Fruit fly (Drosophila melanogaster) whole organism, adult: ENCODE measurements around the gene Dif.
A peak's percentile ranks its signal among the peaks of the same experiment; 100 is the strongest.

Source experiments
- CG11617 ChIP-seq: fragments of 200-800 bp; sonication (Bioruptor generic); optimal IDR thresholded peaks from 2 replicates; lab custom pipeline; 2017; ENCODE audit warnings: mild to moderate bottlenecking, missing biosample characterization, missing genetic modification reagents, missing genetic modification characterization
- CG12768 ChIP-seq: fragments of 200-800 bp; sonication (Bioruptor generic); optimal IDR thresholded peaks from 2 replicates; lab custom pipeline; 2017; ENCODE audit warnings: missing biosample characterization, missing genetic modification characterization, mild to moderate bottlenecking, moderate library complexity, missing genetic modification reagents
- CG14711 ChIP-seq: fragments of 200-800 bp; sonication (Bioruptor generic); optimal IDR thresholded peaks from 2 replicates; lab custom pipeline; 2018; ENCODE audit warnings: missing biosample characterization, mild to moderate bottlenecking, missing genetic modification characterization, moderate library complexity
- CG1620 ChIP-seq: fragments of 200-800 bp; sonication (Bioruptor generic); optimal IDR thresholded peaks from 2 replicates; lab custom pipeline; 2016; ENCODE audit warnings: missing biosample characterization, missing genetic modification characterization
- CG33017 ChIP-seq: fragments of 200-800 bp; sonication (Bioruptor generic); optimal IDR thresholded peaks from 2 replicates; lab custom pipeline; 2018; ENCODE audit warnings: missing biosample characterization, mild to moderate bottlenecking, missing genetic modification characterization, moderate library complexity
- CG5204 ChIP-seq: fragments of 200-800 bp; sonication (Bioruptor generic); optimal IDR thresholded peaks from 2 replicates; lab custom pipeline; 2016; ENCODE audit warnings: missing biosample characterization, missing genetic modification characterization
- CG7045 ChIP-seq: fragments of 200-800 bp; sonication (Bioruptor generic); optimal IDR thresholded peaks from 2 replicates; lab custom pipeline; 2017; ENCODE audit warnings: missing biosample characterization, mild to moderate bottlenecking, missing genetic modification characterization
- CG7101 ChIP-seq: fragments of 200-800 bp; sonication (Bioruptor generic); optimal IDR thresholded peaks from 2 replicates; lab custom pipeline; 2018; ENCODE audit warnings: missing biosample characterization, mild to moderate bottlenecking, missing genetic modification characterization, moderate library complexity
- Clk ChIP-seq: fragments of 200-800 bp; sonication (Bioruptor generic); optimal IDR thresholded peaks from 2 replicates; lab custom pipeline; 2017; ENCODE audit warnings: missing biosample characterization, missing genetic modification characterization
- Crg-1 ChIP-seq: fragments of 200-800 bp; sonication (Bioruptor generic); optimal IDR thresholded peaks from 2 replicates; lab custom pipeline; 2016; ENCODE audit warnings: missing biosample characterization, missing genetic modification characterization
- Hr96 ChIP-seq: fragments of 200-800 bp; sonication (Bioruptor generic); optimal IDR thresholded peaks from 2 replicates; lab custom pipeline; 2016; ENCODE audit warnings: missing biosample characterization, missing genetic modification characterization
- Mnt ChIP-seq: fragments of 200-800 bp; sonication (Bioruptor generic); optimal IDR thresholded peaks from 2 replicates; lab custom pipeline; 2016; ENCODE audit warnings: missing biosample characterization, mild to moderate bottlenecking, missing genetic modification characterization
- bab1 ChIP-seq: fragments of 200-800 bp; sonication (Bioruptor generic); optimal IDR thresholded peaks from 3 replicates; lab custom pipeline; 2019; ENCODE audit warnings: missing biosample characterization, mild to moderate bottlenecking, missing genetic modification characterization, moderate library complexity
- cic ChIP-seq: fragments of 200-800 bp; sonication (Bioruptor generic); optimal IDR thresholded peaks from 2 replicates; lab custom pipeline; 2017; ENCODE audit warnings: missing biosample characterization, mild to moderate bottlenecking, missing genetic modification characterization, moderate library complexity
- cnc ChIP-seq, 2 experiments: fragments of >200 bp; optimal IDR thresholded peaks; 2 replicates each; lab custom pipeline; 2017
- kay ChIP-seq: fragments of 200-800 bp; sonication (Bioruptor generic); peaks from one replicate; lab custom pipeline; 2016; ENCODE audit warnings: missing biosample characterization, missing genetic modification characterization, borderline replicate concordance
- ovo ChIP-seq: fragments of 200-800 bp; sonication (Bioruptor generic); optimal IDR thresholded peaks from 2 replicates; lab custom pipeline; 2016; ENCODE audit warnings: missing biosample characterization, missing genetic modification characterization
- pad ChIP-seq: fragments of 200-800 bp; sonication (Bioruptor generic); optimal IDR thresholded peaks from 3 replicates; lab custom pipeline; 2017; ENCODE audit warnings: missing biosample characterization, missing genetic modification characterization, mild to moderate bottlenecking, moderate library complexity, missing genetic modification reagents
- tj ChIP-seq: fragments of 200-800 bp; sonication (Bioruptor generic); optimal IDR thresholded peaks from 3 replicates; lab custom pipeline; 2017; ENCODE audit warnings: missing biosample characterization, mild to moderate bottlenecking, missing genetic modification characterization, moderate library complexity
- toe ChIP-seq: fragments of 200-800 bp; sonication (Bioruptor generic); optimal IDR thresholded peaks from 2 replicates; lab custom pipeline; 2016; ENCODE audit warnings: missing biosample characterization, missing genetic modification characterization

Dif gene

DNA sequence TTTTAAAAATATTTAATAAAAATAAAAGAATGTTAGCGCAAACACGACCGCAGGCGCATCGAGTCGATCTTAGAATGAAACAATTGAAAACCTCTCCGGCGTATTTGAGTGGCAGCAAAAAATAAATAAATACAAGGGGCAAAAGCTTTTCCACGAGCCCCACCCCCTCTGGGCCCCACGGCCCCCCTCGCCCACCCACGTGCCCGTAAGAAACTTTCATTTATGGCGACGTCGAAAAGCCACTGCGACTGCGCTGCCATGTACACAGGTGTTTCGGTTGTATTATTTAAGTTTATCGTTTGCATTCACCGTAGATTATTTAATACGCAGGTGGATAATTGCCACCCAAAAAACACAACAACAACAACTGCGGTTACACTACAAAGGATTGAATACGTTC lies 15.5 kb upstream of the Dif start:
- no peak for TF ChIP-seq CG11617 (GFP tag; lab: Kevin White, UChicago)
- TF ChIP-seq CG7045 (GFP tag; lab: Kevin White, UChicago) = peak; percentile 35
- TF ChIP-seq CG7101 (tag; lab: Kevin White, UChicago) = peak; percentile 3
- peak; percentile 36 for TF ChIP-seq CG12768 (GFP tag; lab: Kevin White, UChicago)
- peak; percentile 79 for TF ChIP-seq cic (GFP tag; lab: Kevin White, UChicago)
- no peak for TF ChIP-seq Hr96
- TF ChIP-seq ovo (GFP tag; lab: Kevin White, UChicago) = no peak
- no peak for TF ChIP-seq Crg-1 (GFP tag; lab: Kevin White, UChicago)
- TF ChIP-seq tj (GFP tag; lab: Kevin White, UChicago) = peak; percentile 4
- TF ChIP-seq pad = peak; percentile 3

DNA sequence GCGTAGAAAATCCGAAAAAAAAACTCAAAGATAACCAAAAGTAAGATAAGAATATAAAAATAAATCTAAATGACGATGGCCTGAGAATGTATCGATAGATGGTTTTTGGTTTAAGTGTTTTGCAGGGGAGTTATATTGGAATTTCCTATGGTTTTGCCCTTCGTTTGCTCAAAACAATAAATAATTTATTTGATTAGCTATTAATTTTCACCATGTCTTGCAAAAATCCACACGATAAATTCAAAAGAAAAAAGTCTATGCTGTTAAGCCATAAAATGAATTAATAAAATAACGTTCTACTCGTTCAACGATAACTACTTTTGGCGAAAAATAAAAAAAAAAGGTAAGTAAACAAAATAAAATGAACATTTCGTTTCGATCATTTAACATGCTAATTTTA lies 14.1 kb upstream of the Dif start:
- TF ChIP-seq CG7045 (GFP tag; lab: Kevin White, UChicago) (no peak), kay (GFP tag; lab: Kevin White, UChicago) (peak; percentile 92), ovo (GFP tag; lab: Kevin White, UChicago) (no peak), CG7101 (tag; lab: Kevin White, UChicago) (no peak)

DNA sequence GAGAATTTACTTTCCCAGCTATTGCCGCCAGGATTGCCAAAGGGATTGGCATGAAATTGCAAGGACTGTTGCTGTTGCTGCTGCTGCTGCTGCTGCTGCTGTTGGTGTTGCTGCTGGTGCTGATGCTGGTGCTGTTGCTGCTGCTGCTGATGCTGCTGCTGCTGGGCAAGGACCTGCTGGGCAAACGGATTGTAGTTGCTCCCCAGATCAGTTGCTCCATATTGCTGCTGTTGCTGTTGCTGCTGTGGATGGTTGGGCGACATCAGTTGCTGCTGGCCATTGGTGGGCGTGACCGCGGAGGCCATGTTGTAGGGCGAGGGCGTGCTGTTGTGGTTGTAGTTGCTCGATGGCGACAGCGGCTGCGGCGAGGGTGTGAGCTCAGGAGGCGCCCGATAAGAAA lies 4.6 kb upstream of the Dif start:
- no peak for TF ChIP-seq Hr96
- no peak for TF ChIP-seq CG5204 (GFP tag; lab: Kevin White, UChicago)
- TF ChIP-seq CG33017 (tag; lab: Kevin White, UChicago) = no peak
- TF ChIP-seq CG11617 (GFP tag; lab: Kevin White, UChicago) = no peak
- no peak for TF ChIP-seq CG7101 (tag; lab: Kevin White, UChicago)
- TF ChIP-seq Crg-1 (GFP tag; lab: Kevin White, UChicago) = no peak
- no peak for TF ChIP-seq CG12768 (GFP tag; lab: Kevin White, UChicago)
- TF ChIP-seq bab1 (GFP tag; lab: Kevin White, UChicago) = no peak
- no peak for TF ChIP-seq CG1620 (GFP tag; lab: Kevin White, UChicago)
- no peak for TF ChIP-seq CG7045 (GFP tag; lab: Kevin White, UChicago)
- TF ChIP-seq cnc (optimal IDR thresholded peaks at IDR 0.05; lab: Kevin White, UChicago) = no peak
- TF ChIP-seq Mnt (GFP tag; lab: Kevin White, UChicago) = no peak
- TF ChIP-seq cic (GFP tag; lab: Kevin White, UChicago) = no peak
- TF ChIP-seq Clk (GFP tag; lab: Kevin White, UChicago) = no peak
- no peak for TF ChIP-seq toe
- no peak for TF ChIP-seq pad
- no peak for TF ChIP-seq CG14711 (tag; lab: Kevin White, UChicago)
- TF ChIP-seq kay (GFP tag; lab: Kevin White, UChicago) = no peak

DNA sequence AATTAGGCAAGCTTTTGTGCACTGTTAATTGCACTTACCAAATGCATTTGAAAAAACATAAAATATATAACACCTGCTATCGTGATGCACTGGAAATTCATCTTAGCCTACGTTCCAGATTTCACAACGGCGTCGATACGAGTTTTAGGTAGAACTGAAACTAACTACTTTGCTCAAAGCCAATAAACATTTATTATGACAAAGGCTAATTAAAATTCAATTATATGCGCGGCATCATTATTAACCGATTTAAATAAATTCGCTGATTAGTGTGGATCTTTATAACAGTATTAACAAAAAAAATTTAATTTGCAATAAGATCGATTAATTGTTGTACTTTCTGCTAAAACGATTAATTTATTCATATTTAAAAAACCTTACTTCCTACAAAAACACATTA lies 3.5 kb upstream of the Dif start, which contains the start of gene CG33928:
TSS of gene CG33928 (minus strand) at position 101 of the 400 bp plus-strand sequence.
- TF ChIP-seq tj (GFP tag; lab: Kevin White, UChicago) (no peak), Hr96 (no peak), cic (GFP tag; lab: Kevin White, UChicago) (no peak)

- TF ChIP-seq Hr96 (no peak), kay (GFP tag; lab: Kevin White, UChicago) (peak; percentile 48)
Measured at dm6 chr2L:17431359-17431675, 1.6 kb downstream of the Dif start.

- no peak for TF ChIP-seq CG7045 (GFP tag; lab: Kevin White, UChicago)
- peak; percentile 54 for TF ChIP-seq kay (GFP tag; lab: Kevin White, UChicago)
- no peak for TF ChIP-seq cnc (optimal IDR thresholded peaks at IDR 0.05; lab: Kevin White, UChicago)
Measured at dm6 chr2L:17430602-17431358, 2.2 kb downstream of the Dif start.

DNA sequence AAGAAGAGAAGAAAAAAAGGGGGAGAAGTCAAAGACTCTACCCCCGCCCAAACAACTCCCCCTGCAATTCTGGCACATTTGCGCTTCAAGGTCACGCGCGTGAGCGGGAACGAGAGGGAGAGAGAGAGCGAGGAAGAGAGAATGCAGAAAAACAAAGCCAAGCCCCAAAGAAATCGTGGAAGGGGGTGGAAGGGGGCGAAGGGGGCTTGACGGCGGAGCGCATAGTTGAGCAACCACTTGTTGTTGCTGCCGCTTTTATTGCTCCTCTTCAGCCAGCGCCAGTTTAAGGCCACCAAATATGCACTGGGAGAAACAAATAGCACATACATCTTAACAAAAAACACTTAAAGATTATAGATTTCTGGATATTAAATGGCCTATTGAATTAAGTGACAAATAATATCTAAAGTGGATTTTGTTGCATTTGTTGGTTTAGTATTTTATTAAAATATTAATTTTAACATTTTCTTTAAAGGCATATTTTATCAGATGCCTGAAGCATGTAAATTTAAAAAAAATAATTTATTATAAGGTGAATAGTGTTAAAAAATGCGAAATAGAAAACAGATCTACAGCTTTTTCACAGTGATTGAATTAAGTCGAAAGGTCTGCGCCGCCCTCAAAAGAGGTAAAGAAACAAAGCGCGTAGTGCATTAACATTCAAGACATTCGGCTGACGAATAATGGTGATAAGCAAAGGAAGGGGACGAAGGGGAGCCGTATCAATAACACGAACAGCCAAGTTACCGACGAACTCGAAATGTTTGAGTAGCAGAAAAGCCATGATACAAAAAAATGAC lies 3.0 kb downstream of the Dif start:
- TF ChIP-seq CG12768 (GFP tag; lab: Kevin White, UChicago) = peak; percentile 84
- TF ChIP-seq pad = peak; percentile 85
- peak; percentile 88 for TF ChIP-seq Mnt (GFP tag; lab: Kevin White, UChicago)
- TF ChIP-seq kay (GFP tag; lab: Kevin White, UChicago) = peak; percentile 22
- peak; percentile 73 for TF ChIP-seq Clk (GFP tag; lab: Kevin White, UChicago)
- TF ChIP-seq toe = no peak
- no peak for TF ChIP-seq cic (GFP tag; lab: Kevin White, UChicago)
- peak; percentile 44 for TF ChIP-seq CG1620 (GFP tag; lab: Kevin White, UChicago)
- peak; percentile 91 for TF ChIP-seq CG14711 (tag; lab: Kevin White, UChicago)
- TF ChIP-seq CG7045 (GFP tag; lab: Kevin White, UChicago) = peak; percentile 65
- TF ChIP-seq CG11617 (GFP tag; lab: Kevin White, UChicago) = peak; percentile 91
- peak; percentile 54 for TF ChIP-seq CG5204 (GFP tag; lab: Kevin White, UChicago)
- no peak for TF ChIP-seq cnc (optimal IDR thresholded peaks at IDR 0.05; lab: Kevin White, UChicago)
- peak; percentile 76 for TF ChIP-seq tj (GFP tag; lab: Kevin White, UChicago)
- TF ChIP-seq ovo (GFP tag; lab: Kevin White, UChicago) = peak; percentile 70
- peak; percentile 86 for TF ChIP-seq CG33017 (tag; lab: Kevin White, UChicago)
- peak; percentile 93 for TF ChIP-seq CG7101 (tag; lab: Kevin White, UChicago)
- peak; percentile 19 for TF ChIP-seq Hr96
- TF ChIP-seq Crg-1 (GFP tag; lab: Kevin White, UChicago) = peak; percentile 31
- TF ChIP-seq bab1 (GFP tag; lab: Kevin White, UChicago) = peak; percentile 8
